Worm (Caenorhabditis elegans): Measurements from ENCODE around the gene F58A4.2.
A peak's percentile ranks its signal among the peaks of the same experiment; 100 is the strongest.

Gene F58A4.2

ce11 chrIII:9626602-9627001, 26.1 kb upstream of the F58A4.2 start:
- TF ChIP-seq elt-2 (tag; optimal IDR thresholded peaks at IDR 0.05) (no peak), rnt-1 (tag; optimal IDR thresholded peaks at IDR 0.05) (peak; percentile 19)

DNA sequence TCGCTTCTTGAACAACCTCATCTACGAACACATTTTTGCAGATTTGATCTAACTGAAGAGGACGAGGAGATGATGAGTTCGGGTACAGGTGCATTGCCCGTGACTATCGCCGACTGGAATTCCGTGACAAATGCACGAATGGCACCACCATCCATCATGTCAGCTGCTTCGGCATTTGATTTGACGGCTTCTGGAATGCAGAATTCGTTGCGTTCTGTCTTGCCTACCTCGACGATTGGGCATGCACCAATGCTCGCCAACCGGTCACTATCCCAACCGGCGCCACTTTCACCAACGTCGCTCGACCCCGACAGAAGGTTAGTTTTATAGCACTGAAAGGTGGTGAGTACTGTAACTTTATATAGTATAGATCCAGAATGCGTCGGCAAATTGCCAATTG, 22.9 kb upstream of the F58A4.2 start:
- TF ChIP-seq egl-13 (tag; optimal IDR thresholded peaks at IDR 0.05) (no peak), ceh-63 (GFP tag; optimal IDR thresholded peaks at IDR 0.05) (peak; percentile 43)

ce11 chrIII:9621840-9622525, 21.4 kb upstream of the F58A4.2 start:
- TF ChIP-seq elt-2 (tag; optimal IDR thresholded peaks at IDR 0.05) = peak; percentile 77
- TF ChIP-seq rnt-1 (tag; optimal IDR thresholded peaks at IDR 0.05) = peak; percentile 33
- TF ChIP-seq efl-1 (optimal IDR thresholded peaks at IDR 0.05) = no peak
- peak in 1 of 2 experiments; percentile 90 for TF ChIP-seq efl-1 (GFP tag; optimal IDR thresholded peaks at IDR 0.05 in 1 of 2)
- TF ChIP-seq lin-14 (GFP tag; optimal IDR thresholded peaks at IDR 0.05) = peak; percentile 33
- TF ChIP-seq mep-1 (tag; optimal IDR thresholded peaks at IDR 0.05) = no peak
- TF ChIP-seq isw-1 (GFP tag; IDR thresholded peaks at IDR 0.05) = no peak
- TF ChIP-seq lsy-2 (tag; optimal IDR thresholded peaks at IDR 0.05) = peak in 1 of 2 experiments; percentile 27
- peak in 1 of 3 experiments; percentile 1 for TF ChIP-seq dpl-1 (GFP tag; optimal IDR thresholded peaks at IDR 0.05)
- no peak for TF ChIP-seq zag-1 (tag; optimal IDR thresholded peaks at IDR 0.05)
- TF ChIP-seq dsc-1 (tag; optimal IDR thresholded peaks at IDR 0.05) = no peak
- TF ChIP-seq nhr-71 (tag; optimal IDR thresholded peaks at IDR 0.05) = peak; percentile 54
- peak; percentile 60 for TF ChIP-seq nhr-85 (tag)
- 0 out of 2 replicates have a peak, but pooled peaks have one; percentile 1 for TF ChIP-seq nhr-19 (GFP tag; conservative IDR thresholded peaks at IDR 0.05)
- no peak for TF ChIP-seq pag-3 (tag; optimal IDR thresholded peaks at IDR 0.05; ENCODE audit: borderline replicate concordance, insufficient read depth)
- TF ChIP-seq snu-23 (GFP tag; optimal IDR thresholded peaks at IDR 0.05) = peak; percentile 51
- TF ChIP-seq pqm-1 (tag; optimal IDR thresholded peaks at IDR 0.05) = peak; percentile 83

- TF ChIP-seq sptf-1 (tag; optimal IDR thresholded peaks at IDR 0.05) (no peak), nhr-85 (tag) (peak; percentile 81), ztf-11 (tag; optimal IDR thresholded peaks at IDR 0.05) (no peak), pax-3 (tag; optimal IDR thresholded peaks at IDR 0.05) (no peak), jun-1 (tag; optimal IDR thresholded peaks at IDR 0.05) (no peak), sox-4 (tag; optimal IDR thresholded peaks at IDR 0.05) (no peak), snu-23 (GFP tag; optimal IDR thresholded peaks at IDR 0.05) (peak; percentile 69), lin-39 (tag; optimal IDR thresholded peaks at IDR 0.05) (no peak), Y116A8C.19 (tag; optimal IDR thresholded peaks at IDR 0.05; ENCODE audit: borderline replicate concordance) (no peak), fos-1 (tag; optimal IDR thresholded peaks at IDR 0.05) (no peak), nhr-20 (tag; optimal IDR thresholded peaks at IDR 0.05) (peak; percentile 43), ceh-82 (tag; optimal IDR thresholded peaks at IDR 0.05) (no peak), mep-1 (tag; optimal IDR thresholded peaks at IDR 0.05) (peak; percentile 31), nhr-11 (tag; optimal IDR thresholded peaks at IDR 0.05) (no peak), dpl-1 (GFP tag; optimal IDR thresholded peaks at IDR 0.05) (peak in 2 of 3 experiments; percentile 8 to 22), lin-14 (GFP tag; optimal IDR thresholded peaks at IDR 0.05) (peak; percentile 80), zip-4 (GFP tag; optimal IDR thresholded peaks at IDR 0.05) (no peak), nhr-47 (tag; optimal IDR thresholded peaks at IDR 0.05) (peak; percentile 30), fkh-10 (GFP tag; optimal IDR thresholded peaks at IDR 0.05) (no peak), C04F5.9 (tag; optimal IDR thresholded peaks at IDR 0.05) (no peak), unc-86 (tag; optimal IDR thresholded peaks at IDR 0.05) (no peak), mdl-1 (tag; optimal IDR thresholded peaks at IDR 0.05) (peak in 1 of 2 experiments; percentile 46), hlh-4 (tag; optimal IDR thresholded peaks at IDR 0.05) (no peak), nhr-237 (tag; optimal IDR thresholded peaks at IDR 0.05) (no peak), unc-130 (tag; optimal IDR thresholded peaks at IDR 0.05) (peak; percentile 30), lir-3 (tag; optimal IDR thresholded peaks at IDR 0.05; ENCODE audit: poor library complexity) (no peak), swsn-7 (tag; optimal IDR thresholded peaks at IDR 0.05) (peak; percentile 32), nhr-12 (tag; optimal IDR thresholded peaks at IDR 0.05) (no peak), F16B12.6 (tag; optimal IDR thresholded peaks at IDR 0.05) (no peak), ceh-90 (tag; optimal IDR thresholded peaks at IDR 0.05) (no peak), ceh-63 (GFP tag; optimal IDR thresholded peaks at IDR 0.05) (no peak), blmp-1 (tag; optimal IDR thresholded peaks at IDR 0.05) (peak; percentile 74), isw-1 (GFP tag; IDR thresholded peaks at IDR 0.05) (no peak), pag-3 (tag; optimal IDR thresholded peaks at IDR 0.05; ENCODE audit: borderline replicate concordance, insufficient read depth) (no peak), nhr-71 (tag; optimal IDR thresholded peaks at IDR 0.05) (peak; percentile 83)
Measured at ce11 chrIII:9620148-9620547, 19.6 kb upstream of the F58A4.2 start.

All from whole organism, L1 larva.